Fruit fly (Drosophila melanogaster) Kc167 (cell line): ENCODE results near the gene CAH16.

Source experiments
- h ChIP-seq: fragments of >200 bp; optimal IDR thresholded peaks from 3 replicates; lab custom pipeline; 2018; ENCODE audit warnings: missing external identifiers
- psq ChIP-seq: fragments of >200 bp; optimal IDR thresholded peaks from 2 replicates; lab custom pipeline; 2017; ENCODE audit warnings: missing external identifiers
- ttk ChIP-seq: sonication (Bioruptor generic); optimal IDR thresholded peaks from 2 replicates; lab custom pipeline; 2017; ENCODE audit warnings: missing external identifiers

dm6 chr3R:31243079-31243668 is 16.9 kb upstream of the CAH16 start:
- TF ChIP-seq ttk (lab: Kevin White, UChicago) (no peak), psq (no peak), h (no peak)
